Fruit fly (Drosophila melanogaster) whole organism, embryonic: ENCODE results near the gene His3.3A.

ENCODE experiments used
- Antp ChIP-seq: fragments of 200-800 bp; sonication (Bioruptor generic); optimal IDR thresholded peaks from 3 replicates; lab custom pipeline; 2016; ENCODE audit warnings: missing biosample characterization, missing genetic modification characterization
- Atf6 ChIP-seq: fragments of 200-800 bp; sonication (Bioruptor generic); IDR thresholded peaks from 2 replicates; pipeline ENCODE4 v1.3.6; 2022; ENCODE audit warnings: missing biosample characterization, missing genetic modification characterization
- Bdp1 ChIP-seq: fragments of 200-800 bp; sonication (Bioruptor generic); optimal IDR thresholded peaks from 3 replicates; lab custom pipeline; 2016; ENCODE audit warnings: missing biosample characterization, missing genetic modification characterization
- Blimp-1 ChIP-seq: fragments of 200-800 bp; sonication (Bioruptor generic); optimal IDR thresholded peaks from 3 replicates; lab custom pipeline; 2018; ENCODE audit warnings: missing biosample characterization, missing genetic modification characterization, mild to moderate bottlenecking, moderate library complexity, missing genetic modification reagents
- CG10321 ChIP-seq: fragments of 200-800 bp; sonication (Bioruptor generic); IDR thresholded peaks from 2 replicates; pipeline ENCODE4 v1.3.6; 2022; ENCODE audit warnings: missing biosample characterization, missing genetic modification characterization
- CG11696 ChIP-seq: fragments of 200-800 bp; sonication (Bioruptor generic); IDR thresholded peaks from 2 replicates; pipeline ENCODE4 v1.3.6; 2022; ENCODE audit warnings: missing biosample characterization, missing genetic modification characterization
- CG12942 ChIP-seq: fragments of 200-800 bp; sonication (Bioruptor generic); optimal IDR thresholded peaks from 3 replicates; lab custom pipeline; 2016; ENCODE audit warnings: missing biosample characterization, missing genetic modification characterization
- CG14710 ChIP-seq: fragments of 200-800 bp; sonication (Bioruptor generic); optimal IDR thresholded peaks from 3 replicates; lab custom pipeline; 2019; ENCODE audit warnings: missing biosample characterization, mild to moderate bottlenecking, missing genetic modification characterization, moderate library complexity
- CG14860 ChIP-seq: fragments of 200-800 bp; sonication (Bioruptor generic); IDR thresholded peaks from 3 replicates; pipeline ENCODE4 v1.3.6; 2022; ENCODE audit warnings: missing biosample characterization, missing genetic modification characterization; ENCODE audit not compliant: partially characterized antibody
- CG15601 ChIP-seq: fragments of 200-800 bp; sonication (Bioruptor generic); optimal IDR thresholded peaks from 3 replicates; lab custom pipeline; 2019; ENCODE audit warnings: missing biosample characterization, mild to moderate bottlenecking, missing genetic modification characterization, moderate library complexity
- CG17612 ChIP-seq: fragments of 200-800 bp; sonication (Bioruptor generic); IDR thresholded peaks from 2 replicates; pipeline ENCODE4 v1.3.6; 2022; ENCODE audit warnings: missing biosample characterization, missing genetic modification characterization
- CG17912 ChIP-seq: fragments of 200-800 bp; sonication (Bioruptor generic); optimal IDR thresholded peaks from 2 replicates; lab custom pipeline; 2018; ENCODE audit warnings: missing biosample characterization, mild to moderate bottlenecking, missing genetic modification characterization
- CG18262 ChIP-seq: fragments of 200-800 bp; optimal IDR thresholded peaks from 3 replicates; lab custom pipeline; 2019; ENCODE audit warnings: missing biosample characterization, mild to moderate bottlenecking, missing genetic modification characterization, moderate library complexity
- CG32772 ChIP-seq: fragments of 200-800 bp; sonication (Bioruptor generic); IDR thresholded peaks from 2 replicates; pipeline ENCODE4 v1.3.6; 2022; ENCODE audit warnings: missing biosample characterization, missing genetic modification characterization
- CG3847 ChIP-seq: fragments of 200-800 bp; sonication (Bioruptor generic); IDR thresholded peaks from 2 replicates; pipeline ENCODE4 v1.3.6; 2022; ENCODE audit warnings: missing biosample characterization, missing genetic modification characterization
- CG42726 ChIP-seq: fragments of 200-800 bp; sonication (Bioruptor generic); IDR thresholded peaks from 2 replicates; pipeline ENCODE4 v1.3.6; 2022; ENCODE audit warnings: missing biosample characterization, missing genetic modification characterization; ENCODE audit not compliant: partially characterized antibody
- CG5953 ChIP-seq: fragments of 200-800 bp; sonication (Bioruptor generic); IDR thresholded peaks from 2 replicates; pipeline ENCODE4 v1.3.6; 2022; ENCODE audit warnings: missing biosample characterization, missing genetic modification characterization
- CG6813 ChIP-seq: fragments of 200-800 bp; sonication (Bioruptor generic); optimal IDR thresholded peaks from 2 replicates; lab custom pipeline; 2017; ENCODE audit warnings: missing biosample characterization, missing genetic modification characterization, mild to moderate bottlenecking, moderate library complexity, missing genetic modification reagents
- CG7357 ChIP-seq: fragments of 200-800 bp; sonication (Bioruptor generic); IDR thresholded peaks from 3 replicates; pipeline ENCODE4 v1.3.6; 2022; ENCODE audit warnings: missing biosample characterization, missing genetic modification characterization
- CG7839 ChIP-seq: fragments of 200-800 bp; sonication (Bioruptor generic); optimal IDR thresholded peaks from 3 replicates; lab custom pipeline; 2018; ENCODE audit warnings: missing biosample characterization, mild to moderate bottlenecking, missing genetic modification characterization, moderate library complexity
- CHES-1-like ChIP-seq: fragments of 200-800 bp; sonication (Bioruptor generic); optimal IDR thresholded peaks from 2 replicates; lab custom pipeline; 2016; ENCODE audit warnings: missing biosample characterization, missing genetic modification characterization
- CkIIα-i1 ChIP-seq: fragments of 200-800 bp; sonication (Bioruptor generic); IDR thresholded peaks from 2 replicates; pipeline ENCODE4 v1.3.6; 2022; ENCODE audit warnings: missing biosample characterization, missing genetic modification characterization
- CrebB ChIP-seq: fragments of 200-800 bp; sonication (Bioruptor generic); optimal IDR thresholded peaks from 3 replicates; lab custom pipeline; 2018; ENCODE audit warnings: missing biosample characterization, mild to moderate bottlenecking, missing genetic modification characterization
- Dll ChIP-seq: fragments of 200-800 bp; sonication (Bioruptor generic); IDR thresholded peaks from 4 replicates; pipeline ENCODE4 v1.3.6; 2022; ENCODE audit warnings: missing biosample characterization, missing genetic modification characterization; ENCODE audit not compliant: partially characterized antibody
- HmgD ChIP-seq: fragments of 200-800 bp; sonication (Bioruptor generic); optimal IDR thresholded peaks from 3 replicates; lab custom pipeline; 2016; ENCODE audit warnings: missing biosample characterization, missing genetic modification characterization
- Hmr ChIP-seq: fragments of 200-800 bp; sonication (Bioruptor generic); optimal IDR thresholded peaks from 3 replicates; lab custom pipeline; 2017; ENCODE audit warnings: mild to moderate bottlenecking, missing biosample characterization, missing genetic modification reagents, missing genetic modification characterization
- MESR4 ChIP-seq: fragments of 200-800 bp; sonication (Bioruptor generic); optimal IDR thresholded peaks from 2 replicates; lab custom pipeline; 2018; ENCODE audit warnings: missing biosample characterization, mild to moderate bottlenecking, missing genetic modification characterization, moderate library complexity
- PHDP ChIP-seq: fragments of 200-800 bp; sonication (Bioruptor generic); optimal IDR thresholded peaks from 3 replicates; lab custom pipeline; 2018; ENCODE audit warnings: missing biosample characterization, mild to moderate bottlenecking, missing genetic modification characterization, moderate library complexity
- Six4 ChIP-seq: fragments of 200-800 bp; sonication (Bioruptor generic); optimal IDR thresholded peaks from 2 replicates; lab custom pipeline; 2016; ENCODE audit warnings: missing biosample characterization, missing genetic modification characterization
- Spps ChIP-seq: fragments of 200-800 bp; sonication (Bioruptor generic); optimal IDR thresholded peaks from 2 replicates; lab custom pipeline; 2018; ENCODE audit warnings: missing biosample characterization, mild to moderate bottlenecking, missing genetic modification characterization
- Sry-β ChIP-seq: fragments of 200-800 bp; sonication (Bioruptor generic); optimal IDR thresholded peaks from 2 replicates; lab custom pipeline; 2018; ENCODE audit warnings: missing biosample characterization, mild to moderate bottlenecking, missing genetic modification characterization, moderate library complexity
- Ssrp ChIP-seq: fragments of 200-800 bp; sonication (Bioruptor generic); optimal IDR thresholded peaks from 2 replicates; lab custom pipeline; 2018; ENCODE audit warnings: missing biosample characterization, mild to moderate bottlenecking, missing genetic modification characterization, moderate library complexity
- Stat92E ChIP-seq, 3 experiments: fragments of >200 bp in 2 of 3; fragments of 200-800 bp in 1 of 3; sonication (Bioruptor generic) in 1 of 3; optimal IDR thresholded peaks; 2 replicates each; lab custom pipeline; 2017 to 2019; ENCODE audit warnings: missing biosample characterization in 3 of 3, missing genetic modification characterization in 3 of 3, mild to moderate bottlenecking in 1 of 3, moderate library complexity in 1 of 3
- ac ChIP-seq: fragments of 200-800 bp; sonication (Bioruptor generic); optimal IDR thresholded peaks from 3 replicates; lab custom pipeline; 2017; ENCODE audit warnings: missing biosample characterization, mild to moderate bottlenecking, missing genetic modification characterization
- cg ChIP-seq: fragments of 200-800 bp; sonication (Bioruptor generic); optimal IDR thresholded peaks from 3 replicates; lab custom pipeline; 2019; ENCODE audit warnings: missing biosample characterization, mild to moderate bottlenecking, missing genetic modification characterization, moderate library complexity
- chinmo ChIP-seq: fragments of 200-800 bp; sonication (Bioruptor generic); IDR thresholded peaks from 4 replicates; pipeline ENCODE4 v1.3.6; 2022; ENCODE audit warnings: missing biosample characterization, missing genetic modification characterization; ENCODE audit not compliant: partially characterized antibody
- dan ChIP-seq: fragments of 200-800 bp; sonication (Bioruptor generic); IDR thresholded peaks from 2 replicates; pipeline ENCODE4 v1.3.6; 2022; ENCODE audit warnings: missing biosample characterization, missing genetic modification characterization
- dpn ChIP-seq, 2 experiments: fragments of 200-800 bp; sonication (Bioruptor generic); optimal IDR thresholded peaks; 3 replicates each; lab custom pipeline; 2016; ENCODE audit warnings: missing biosample characterization in 2 of 2, missing genetic modification characterization in 2 of 2
- emc ChIP-seq: fragments of 200-800 bp; sonication (Bioruptor generic); optimal IDR thresholded peaks from 2 replicates; lab custom pipeline; 2016; ENCODE audit warnings: missing biosample characterization, missing genetic modification characterization
- gcm ChIP-seq: fragments of 200-800 bp; sonication (Bioruptor generic); optimal IDR thresholded peaks from 2 replicates; lab custom pipeline; 2019; ENCODE audit warnings: missing biosample characterization, mild to moderate bottlenecking, missing genetic modification characterization, moderate library complexity
- inv ChIP-seq: fragments of 200-800 bp; sonication (Bioruptor generic); IDR thresholded peaks from 2 replicates; pipeline ENCODE4 v1.3.6; 2022; ENCODE audit warnings: missing biosample characterization, missing genetic modification characterization; ENCODE audit not compliant: partially characterized antibody
- kah ChIP-seq: fragments of 200-800 bp; sonication (Bioruptor generic); optimal IDR thresholded peaks from 2 replicates; lab custom pipeline; 2018; ENCODE audit warnings: missing biosample characterization, mild to moderate bottlenecking, missing genetic modification characterization
- kay ChIP-seq: fragments of 200-800 bp; sonication (Bioruptor generic); optimal IDR thresholded peaks from 2 replicates; lab custom pipeline; 2016; ENCODE audit warnings: missing biosample characterization, missing genetic modification characterization
- ken ChIP-seq: fragments of 200-800 bp; sonication (Bioruptor generic); IDR thresholded peaks from 3 replicates; pipeline ENCODE4 v1.3.6; 2022; ENCODE audit warnings: missing biosample characterization, missing genetic modification characterization
- lbe ChIP-seq: fragments of 200-800 bp; sonication (Bioruptor generic); optimal IDR thresholded peaks from 2 replicates; lab custom pipeline; 2016; ENCODE audit warnings: missing biosample characterization, mild to moderate bottlenecking, missing genetic modification characterization
- scrt ChIP-seq: fragments of 200-800 bp; sonication (Bioruptor generic); optimal IDR thresholded peaks from 2 replicates; lab custom pipeline; 2018; ENCODE audit warnings: missing biosample characterization, mild to moderate bottlenecking, missing genetic modification characterization, moderate library complexity
- sob ChIP-seq: fragments of 200-800 bp; sonication (Bioruptor generic); IDR thresholded peaks from 2 replicates; pipeline ENCODE4 v1.3.6; 2022; ENCODE audit warnings: missing biosample characterization, missing genetic modification characterization
- sr ChIP-seq: fragments of 200-800 bp; sonication (Bioruptor generic); IDR thresholded peaks from 3 replicates; pipeline ENCODE4 v1.3.6; 2022; ENCODE audit warnings: missing biosample characterization, missing genetic modification characterization
- zen ChIP-seq: fragments of 200-800 bp; sonication (Bioruptor generic); optimal IDR thresholded peaks from 3 replicates; lab custom pipeline; 2018; ENCODE audit warnings: missing biosample characterization, mild to moderate bottlenecking, missing genetic modification characterization, moderate library complexity

Gene His3.3A

DNA sequence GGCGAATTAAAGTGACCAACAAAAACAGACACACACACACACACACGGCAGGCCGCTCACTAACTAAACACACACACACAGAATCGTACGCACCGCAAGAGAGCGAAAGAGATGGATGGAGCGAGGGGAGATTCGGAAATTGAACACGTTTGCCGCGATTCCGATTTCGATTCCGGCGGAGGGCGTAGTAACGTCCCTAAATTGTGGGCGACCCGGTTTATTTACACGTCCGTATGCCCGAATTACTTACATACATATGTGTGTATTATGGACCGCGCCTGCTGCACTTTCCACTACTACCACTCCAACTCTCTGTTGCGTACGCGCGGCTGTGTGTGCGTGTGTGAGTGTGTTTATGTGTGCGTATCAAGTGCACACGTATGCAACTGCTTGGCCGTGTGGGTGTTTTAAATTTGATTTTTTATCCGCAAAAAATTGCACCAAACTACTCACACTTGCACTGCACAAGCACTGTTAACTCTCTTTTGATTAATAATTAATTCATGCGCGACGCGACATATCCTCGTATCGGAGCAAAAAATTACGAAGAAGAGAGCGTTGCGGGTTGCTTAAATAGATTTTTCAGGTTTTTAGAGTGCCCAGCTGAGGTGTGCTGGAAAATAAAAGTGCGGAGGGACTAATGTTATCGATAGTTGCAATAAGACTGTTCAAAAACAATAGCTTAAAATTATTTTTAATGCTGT, 38.3 kb downstream of the His3.3A start, which contains the start of gene Pgant5 (continued):
- TF ChIP-seq CG3847 (GFP tag; lab: Robert Waterston, UW) (no peak), CG7357 (GFP tag; lab: Robert Waterston, UW) (no peak), CG17912 (GFP tag; lab: Kevin White, UChicago) (no peak), Ssrp (tag; lab: Kevin White, UChicago) (no peak), Blimp-1 (GFP tag; lab: Kevin White, UChicago) (no peak), HmgD (no peak), CrebB (peak; percentile 19), PHDP (tag; lab: Kevin White, UChicago) (no peak), MESR4 (GFP tag; lab: Kevin White, UChicago) (peak; percentile 82), gcm (peak; percentile 55), inv (GFP tag; lab: Robert Waterston, UW) (peak; percentile 20; the same call in 1 of the 2 replicates), CG5953 (GFP tag; lab: Robert Waterston, UW) (no peak), ken (GFP tag; lab: Robert Waterston, UW) (no peak), CG42726 (GFP tag; lab: Robert Waterston, UW) (0 out of 2 replicates have a peak, but pooled peaks have one; percentile 35), lbe (GFP tag; lab: Kevin White, UChicago) (no peak), CG18262 (tag; lab: Kevin White, UChicago) (no peak), CG10321 (GFP tag; lab: Robert Waterston, UW) (no peak), zen (no peak), Spps (tag; lab: Kevin White, UChicago) (no peak), kay (GFP tag; lab: Kevin White, UChicago) (no peak), dpn (GFP tag; optimal IDR thresholded peaks at IDR 0.05; lab: Kevin White, UChicago) (peak in 1 of 2 experiments; percentile 9), CG11696 (GFP tag; lab: Robert Waterston, UW) (no peak), sr (no peak), CG14710 (tag; lab: Kevin White, UChicago) (no peak), kah (GFP tag; lab: Kevin White, UChicago) (no peak), CG6813 (GFP tag; lab: Kevin White, UChicago) (no peak), CG14860 (GFP tag; lab: Robert Waterston, UW) (peak; percentile 61; the same call in 1 of the 3 replicates), Bdp1 (GFP tag; lab: Kevin White, UChicago) (no peak), CG32772 (GFP tag; lab: Robert Waterston, UW) (no peak), dan (no peak), scrt (GFP tag; lab: Kevin White, UChicago) (peak; percentile 49), CHES-1-like (no peak), CG15601 (no peak), Atf6 (GFP tag; lab: Robert Waterston, UW) (no peak), Dll (GFP tag; lab: Robert Waterston, UW) (no peak), CkIIα-i1 (GFP tag; lab: Robert Waterston, UW) (no peak), chinmo (0 out of 4 replicates have a peak, but pooled peaks have one; percentile 79), Sry-β (no peak), Hmr (GFP tag; lab: Kevin White, UChicago) (peak; percentile 40), Antp (no peak), Stat92E (GFP tag; optimal IDR thresholded peaks at IDR 0.05; lab: Kevin White, UChicago) (peak in 1 of 3 experiments; percentile 47), CG12942 (GFP tag; lab: Kevin White, UChicago) (no peak), sob (GFP tag; lab: Robert Waterston, UW) (peak; percentile 52; the same call in 1 of the 2 replicates), CG7839 (tag; lab: Kevin White, UChicago) (no peak), emc (GFP tag; lab: Kevin White, UChicago) (no peak), ac (GFP tag; lab: Kevin White, UChicago) (no peak), CG17612 (no peak), Six4 (GFP tag; lab: Kevin White, UChicago) (no peak), cg (GFP tag; lab: Kevin White, UChicago) (peak; percentile 100)
